Fruit fly (Drosophila melanogaster): ENCODE data around the gene Tim17a2.

dm6 chr3R:5250530-5251242, 11.8 kb downstream of the Tim17a2 start:
- TF ChIP-seq CG8478 (optimal IDR thresholded peaks at IDR 0.05) (no peak), CTCF (optimal IDR thresholded peaks at IDR 0.05) (no peak)

All from S2 (cell line).